Fruit fly (Drosophila melanogaster): Measurements from ENCODE around the gene Rim.
A peak's percentile ranks its signal among the peaks of the same experiment; 100 is the strongest.

Gene Rim

dm6 chr3R:17946246-17946645 lies 29.9 kb upstream of the Rim start (continued):
- TF ChIP-seq crc (GFP tag; optimal IDR thresholded peaks at IDR 0.05) (no peak), Atf3 (GFP tag; optimal IDR thresholded peaks at IDR 0.05) (peak; percentile 28), dmrt11E (tag; optimal IDR thresholded peaks at IDR 0.05) (peak; percentile 88), CG4424 (GFP tag; optimal IDR thresholded peaks at IDR 0.05) (peak; percentile 73), jing (GFP tag; optimal IDR thresholded peaks at IDR 0.05) (peak; percentile 34), Ssrp (tag; optimal IDR thresholded peaks at IDR 0.05) (peak; percentile 57), CG2120 (GFP tag; optimal IDR thresholded peaks at IDR 0.05) (peak; percentile 29), E2f2 (GFP tag; IDR thresholded peaks at IDR 0.05) (no peak; the same call in 1 of the 2 replicates), stwl (tag; optimal IDR thresholded peaks at IDR 0.05) (peak; percentile 3), Jarid2 (GFP tag; optimal IDR thresholded peaks at IDR 0.05) (peak; percentile 38), CG10979 (tag; optimal IDR thresholded peaks at IDR 0.05) (peak; percentile 82), CG8924 (tag; optimal IDR thresholded peaks at IDR 0.05) (peak; percentile 45), CG11093 (GFP tag; IDR thresholded peaks at IDR 0.05) (0 out of 3 replicates have a peak, but pooled peaks have one; percentile 36), lbe (GFP tag; optimal IDR thresholded peaks at IDR 0.05) (no peak), az2 (GFP tag; optimal IDR thresholded peaks at IDR 0.05) (peak; percentile 51), CG10209 (GFP tag; optimal IDR thresholded peaks at IDR 0.05) (peak; percentile 48), Neu2 (GFP tag; optimal IDR thresholded peaks at IDR 0.05; ENCODE audit: borderline replicate concordance) (peak; percentile 27), jumu (GFP tag; optimal IDR thresholded peaks at IDR 0.05) (peak; percentile 41), CG6813 (GFP tag; optimal IDR thresholded peaks at IDR 0.05) (no peak), cato (GFP tag; optimal IDR thresholded peaks at IDR 0.05; ENCODE audit: borderline replicate concordance) (no peak), Sry-δ (GFP tag; optimal IDR thresholded peaks at IDR 0.05) (peak; percentile 16), hth (optimal IDR thresholded peaks at IDR 0.05) (no peak), Bteb2 (GFP tag; optimal IDR thresholded peaks at IDR 0.05) (no peak), Dll (GFP tag; IDR thresholded peaks at IDR 0.05; ENCODE audit: partially characterized antibody) (no peak), HLH54F (GFP tag; optimal IDR thresholded peaks at IDR 0.05) (peak; percentile 4), fd102C (GFP tag; optimal IDR thresholded peaks at IDR 0.05) (no peak), fd96Cb (tag; optimal IDR thresholded peaks at IDR 0.05) (peak; percentile 67), CG8089 (GFP tag; optimal IDR thresholded peaks at IDR 0.05) (peak; percentile 21), Taf1 (GFP tag; IDR thresholded peaks at IDR 0.05) (no peak), CG10543 (GFP tag; optimal IDR thresholded peaks at IDR 0.05) (no peak), NC2β (GFP tag; optimal IDR thresholded peaks at IDR 0.05) (peak; percentile 58), org-1 (GFP tag; optimal IDR thresholded peaks at IDR 0.05) (no peak), NfI (GFP tag; optimal IDR thresholded peaks at IDR 0.05) (peak; percentile 13), Opbp (GFP tag; IDR thresholded peaks at IDR 0.05; ENCODE audit: partially characterized antibody) (no peak), CG17328 (GFP tag; IDR thresholded peaks at IDR 0.05) (peak; percentile 64), mam (GFP tag; optimal IDR thresholded peaks at IDR 0.05) (peak; percentile 29), Med (GFP tag) (peak; percentile 24), Ets65A (GFP tag) (peak; percentile 77), pita (GFP tag; optimal IDR thresholded peaks at IDR 0.05) (no peak), CG10267 (tag; optimal IDR thresholded peaks at IDR 0.05) (peak; percentile 62), CG2199 (GFP tag; IDR thresholded peaks at IDR 0.05) (no peak), sob (GFP tag; IDR thresholded peaks at IDR 0.05) (peak; percentile 5; the same call in 1 of the 2 replicates), ab (GFP tag; optimal IDR thresholded peaks at IDR 0.05) (no peak), ap (GFP tag; IDR thresholded peaks at IDR 0.05) (peak; percentile 30; the same call in 1 of the 2 replicates), Max (GFP tag; optimal IDR thresholded peaks at IDR 0.05) (peak; percentile 4), CG2875 (GFP tag; optimal IDR thresholded peaks at IDR 0.05) (peak; percentile 5), rib (GFP tag; IDR thresholded peaks at IDR 0.05) (no peak), jigr1 (GFP tag; IDR thresholded peaks at IDR 0.05) (no peak), Vsx1 (GFP tag; optimal IDR thresholded peaks at IDR 0.05) (no peak), Six4 (GFP tag; optimal IDR thresholded peaks at IDR 0.05) (peak; percentile 27), Aef1 (GFP tag; IDR thresholded peaks at IDR 0.05) (peak; percentile 38; the same call in 1 of the 3 replicates)
